Fruit fly (Drosophila melanogaster): Measurements from ENCODE around the gene Jhbp4.

Gene Jhbp4

DNA sequence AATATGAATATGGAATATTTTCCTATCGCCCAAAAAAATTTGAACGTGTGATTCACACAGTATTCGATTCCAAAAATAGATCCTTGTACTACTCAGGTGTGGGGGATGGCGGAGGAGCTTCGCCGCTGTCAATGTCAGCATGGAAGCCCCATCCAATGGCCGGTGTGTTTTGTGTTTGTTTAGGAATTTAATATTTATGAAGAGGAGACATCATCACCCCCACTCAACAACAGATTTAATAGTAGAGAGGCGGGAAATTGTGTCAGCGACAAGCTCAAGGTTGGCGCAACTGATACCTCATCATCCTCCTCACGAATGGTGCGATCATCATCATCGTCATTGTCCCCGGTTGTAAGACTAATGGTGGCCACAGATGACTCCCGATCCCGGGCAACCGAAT, 30.8 kb downstream of the Jhbp4 start:
- TF ChIP-seq psq (optimal IDR thresholded peaks at IDR 0.05) (no peak), CG8478 (optimal IDR thresholded peaks at IDR 0.05) (no peak), Dll (optimal IDR thresholded peaks at IDR 0.05) (no peak), usp (GFP tag; optimal IDR thresholded peaks at IDR 0.05) (no peak), pan (optimal IDR thresholded peaks at IDR 0.05) (no peak), EcR (GFP tag; optimal IDR thresholded peaks at IDR 0.05) (no peak)

dm6 chr3R:16078247-16078646, 34.9 kb downstream of the Jhbp4 start:
- no peak for TF ChIP-seq EcR (GFP tag; optimal IDR thresholded peaks at IDR 0.05)
- no peak for TF ChIP-seq psq (optimal IDR thresholded peaks at IDR 0.05)
- TF ChIP-seq Dll (optimal IDR thresholded peaks at IDR 0.05), result no peak
- no peak for TF ChIP-seq usp (GFP tag; optimal IDR thresholded peaks at IDR 0.05)
- no peak for TF ChIP-seq CG8478 (optimal IDR thresholded peaks at IDR 0.05)
- no peak for TF ChIP-seq pan (optimal IDR thresholded peaks at IDR 0.05)

dm6 chr3R:16080942-16081589, 37.8 kb downstream of the Jhbp4 start, which contains the start of gene CG32855:
Gene CG32855, minus strand, starts transcription at chr3R:16080992.
- no peak for TF ChIP-seq pan (optimal IDR thresholded peaks at IDR 0.05)
- TF ChIP-seq usp (GFP tag; optimal IDR thresholded peaks at IDR 0.05), result no peak
- no peak for TF ChIP-seq EcR (GFP tag; optimal IDR thresholded peaks at IDR 0.05)
- TF ChIP-seq Dll (optimal IDR thresholded peaks at IDR 0.05), result no peak
- TF ChIP-seq CG8478 (optimal IDR thresholded peaks at IDR 0.05), result no peak
- no peak for TF ChIP-seq psq (optimal IDR thresholded peaks at IDR 0.05)

DNA sequence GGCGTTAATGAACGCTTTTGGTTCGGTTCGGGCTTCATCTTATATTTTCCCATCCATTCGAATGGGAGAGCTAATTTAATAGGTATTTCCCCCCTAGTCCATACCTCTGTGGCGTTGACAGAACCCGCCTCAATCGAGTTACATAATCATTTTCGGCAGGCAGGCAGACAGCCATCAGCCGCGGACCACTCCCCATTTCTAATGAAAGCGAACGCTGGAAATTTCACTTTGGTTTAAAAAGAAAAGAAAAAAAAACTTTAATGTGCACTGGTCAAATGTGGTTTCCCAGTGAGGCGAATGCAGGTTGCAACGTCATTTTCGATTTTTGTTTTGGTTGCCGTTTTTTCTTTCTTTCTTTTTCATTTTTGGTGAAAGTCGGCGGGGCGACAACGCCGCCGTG, 39.1 kb downstream of the Jhbp4 start:
- no peak for TF ChIP-seq pan (optimal IDR thresholded peaks at IDR 0.05)
- TF ChIP-seq usp (GFP tag; optimal IDR thresholded peaks at IDR 0.05), result no peak
- no peak for TF ChIP-seq CG8478 (optimal IDR thresholded peaks at IDR 0.05)
- TF ChIP-seq Dll (optimal IDR thresholded peaks at IDR 0.05), result no peak
- TF ChIP-seq EcR (GFP tag; optimal IDR thresholded peaks at IDR 0.05), result no peak

DNA sequence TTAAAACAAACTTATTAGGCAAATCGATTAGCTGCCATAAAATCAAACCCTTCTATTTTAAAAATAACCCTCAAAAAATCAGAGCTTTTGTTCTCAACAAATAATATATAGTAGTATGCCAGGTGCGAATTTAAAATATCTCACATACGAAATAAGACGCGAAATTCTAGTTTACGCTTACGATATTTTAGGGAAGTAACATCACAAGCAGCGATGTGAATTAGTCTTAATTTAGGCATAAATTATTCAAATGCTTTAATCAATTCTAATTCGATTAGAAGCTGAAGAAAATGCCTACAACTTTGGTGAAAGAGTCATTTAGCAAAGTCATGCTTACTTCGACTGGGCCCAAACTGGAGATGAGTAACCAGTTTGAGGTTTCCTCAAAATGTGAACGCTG, 40.3 kb downstream of the Jhbp4 start, which contains the start of gene sxe2:
Gene sxe2 (plus strand): TSS at position 301 of the 400 bp plus-strand sequence.
- no peak for TF ChIP-seq pan (optimal IDR thresholded peaks at IDR 0.05)
- no peak for TF ChIP-seq usp (GFP tag; optimal IDR thresholded peaks at IDR 0.05)
- TF ChIP-seq EcR (GFP tag; optimal IDR thresholded peaks at IDR 0.05), result no peak
- no peak for TF ChIP-seq Dll (optimal IDR thresholded peaks at IDR 0.05)
- no peak for TF ChIP-seq psq (optimal IDR thresholded peaks at IDR 0.05)
- TF ChIP-seq CG8478 (optimal IDR thresholded peaks at IDR 0.05), result no peak

DNA sequence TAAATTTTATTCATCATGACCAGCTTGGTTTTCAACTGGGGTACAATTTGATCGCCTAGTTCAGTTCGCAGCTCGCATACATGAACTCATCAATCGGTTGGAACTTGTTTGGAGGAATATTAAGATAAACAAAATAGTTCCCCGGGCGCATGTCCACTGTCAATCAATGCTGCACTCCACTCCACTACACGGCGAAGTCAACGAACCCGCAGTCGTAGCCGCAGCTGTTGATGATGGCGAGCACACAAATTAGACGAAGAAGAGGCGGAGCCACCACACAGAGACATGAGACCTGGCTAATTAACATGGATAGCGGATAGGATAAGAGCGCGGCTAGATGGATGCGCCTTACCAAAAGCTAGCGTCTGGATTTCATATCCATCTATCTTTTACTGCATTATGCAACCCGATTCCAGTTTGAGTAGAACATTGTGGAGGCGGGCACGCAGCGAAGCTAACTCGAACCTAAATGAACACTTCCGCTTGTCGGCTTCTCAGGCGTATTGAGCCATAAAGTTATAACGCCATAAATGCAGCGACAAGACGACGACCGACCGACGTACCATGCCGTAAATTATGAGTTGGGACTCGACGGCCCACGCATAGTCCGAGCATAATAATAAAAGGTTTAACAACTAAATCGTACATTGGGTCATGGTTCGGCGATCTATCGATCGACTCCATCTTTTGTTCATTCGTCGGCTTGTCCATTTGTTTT, 48.8 kb downstream of the Jhbp4 start:
- TF ChIP-seq usp (GFP tag; optimal IDR thresholded peaks at IDR 0.05), result no peak
- TF ChIP-seq EcR (GFP tag; optimal IDR thresholded peaks at IDR 0.05), result peak in 1 of 2 experiments; percentile 64

DNA sequence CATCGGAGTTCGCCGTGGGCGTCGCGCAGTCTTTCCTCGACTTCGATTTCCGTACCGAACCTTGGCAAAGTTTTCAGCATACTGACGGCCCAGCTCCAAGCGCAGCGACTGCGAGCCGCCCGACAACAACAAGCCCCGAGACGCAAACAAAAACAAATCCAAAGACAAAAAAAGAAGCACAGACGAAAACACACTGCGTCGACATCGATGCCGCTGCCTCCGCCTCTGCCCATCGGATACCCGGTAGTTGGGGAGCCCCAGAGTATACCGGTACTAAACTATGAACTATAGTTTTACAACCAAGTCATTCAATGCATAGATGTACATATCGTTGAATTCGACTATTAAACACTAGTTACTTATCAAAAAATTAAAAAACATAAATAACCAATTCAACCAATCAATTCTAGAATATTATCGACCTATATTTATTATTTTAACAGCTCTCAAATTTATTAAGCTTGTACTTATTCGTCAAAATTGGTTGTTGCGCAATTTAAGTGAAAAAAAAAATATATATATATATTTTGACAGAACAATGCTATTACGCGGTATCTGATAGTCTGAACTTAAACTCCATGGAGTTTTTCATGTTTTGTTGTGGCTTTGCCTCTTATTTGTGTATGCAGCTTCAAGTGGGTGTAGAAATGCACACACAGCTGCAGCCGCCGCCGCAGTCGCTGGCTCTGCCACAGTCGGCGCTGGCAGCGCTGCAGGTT, 50.9 kb downstream of the Jhbp4 start:
- TF ChIP-seq usp (GFP tag; optimal IDR thresholded peaks at IDR 0.05) (no peak), EcR (GFP tag; optimal IDR thresholded peaks at IDR 0.05) (no peak), Dll (optimal IDR thresholded peaks at IDR 0.05) (no peak), pan (optimal IDR thresholded peaks at IDR 0.05) (peak; percentile 86), psq (optimal IDR thresholded peaks at IDR 0.05) (no peak), CG8478 (optimal IDR thresholded peaks at IDR 0.05) (no peak)
